Worm (Caenorhabditis elegans): Measurements from ENCODE around the gene gmps-1.
A peak's percentile ranks its signal among the peaks of the same experiment; 100 is the strongest.

gmps-1 gene

ce11 chrII:10888979-10889378, 20.5 kb upstream of the gmps-1 start, which contains the start of gene ptr-8:
TSS of gene ptr-8 (plus strand) at chrII:10889279.
- TF ChIP-seq ztf-29 (GFP tag; IDR thresholded peaks at IDR 0.05) (no peak), ztf-23 (GFP tag; IDR thresholded peaks at IDR 0.05) (no peak), ref-1 (GFP tag; conservative IDR thresholded peaks at IDR 0.05) (no peak), cog-1 (tag; optimal IDR thresholded peaks at IDR 0.05) (no peak), med-1 (GFP tag; optimal IDR thresholded peaks at IDR 0.05; ENCODE audit: insufficient read depth) (no peak), klf-2 (GFP tag; conservative IDR thresholded peaks at IDR 0.05) (no peak), flt-1 (GFP tag; IDR thresholded peaks at IDR 0.05) (no peak), tab-1 (GFP tag; IDR thresholded peaks at IDR 0.05) (no peak)

- TF ChIP-seq ref-1 (GFP tag; conservative IDR thresholded peaks at IDR 0.05) = no peak
- TF ChIP-seq tab-1 (GFP tag; IDR thresholded peaks at IDR 0.05) = no peak
- TF ChIP-seq med-1 (GFP tag; optimal IDR thresholded peaks at IDR 0.05; ENCODE audit: insufficient read depth) = no peak
- TF ChIP-seq T22C8.4 (GFP tag; IDR thresholded peaks at IDR 0.05) = no peak
- no peak for TF ChIP-seq klf-2 (GFP tag; conservative IDR thresholded peaks at IDR 0.05)
- no peak for TF ChIP-seq cog-1 (tag; optimal IDR thresholded peaks at IDR 0.05)
- no peak for TF ChIP-seq ztf-23 (GFP tag; IDR thresholded peaks at IDR 0.05)
- TF ChIP-seq flt-1 (GFP tag; IDR thresholded peaks at IDR 0.05) = no peak
- TF ChIP-seq ztf-29 (GFP tag; IDR thresholded peaks at IDR 0.05) = no peak
Observed at ce11 chrII:10887097-10887496, 18.6 kb upstream of the gmps-1 start.

- no peak for TF ChIP-seq ztf-23 (GFP tag; IDR thresholded peaks at IDR 0.05)
- TF ChIP-seq tab-1 (GFP tag; IDR thresholded peaks at IDR 0.05) = no peak
- TF ChIP-seq T22C8.4 (GFP tag; IDR thresholded peaks at IDR 0.05) = no peak
Observed at ce11 chrII:10885868-10886514, 17.5 kb upstream of the gmps-1 start, which contains the start of gene F44F4.3. TSS of gene F44F4.3 (minus strand) at chrII:10885918.

DNA sequence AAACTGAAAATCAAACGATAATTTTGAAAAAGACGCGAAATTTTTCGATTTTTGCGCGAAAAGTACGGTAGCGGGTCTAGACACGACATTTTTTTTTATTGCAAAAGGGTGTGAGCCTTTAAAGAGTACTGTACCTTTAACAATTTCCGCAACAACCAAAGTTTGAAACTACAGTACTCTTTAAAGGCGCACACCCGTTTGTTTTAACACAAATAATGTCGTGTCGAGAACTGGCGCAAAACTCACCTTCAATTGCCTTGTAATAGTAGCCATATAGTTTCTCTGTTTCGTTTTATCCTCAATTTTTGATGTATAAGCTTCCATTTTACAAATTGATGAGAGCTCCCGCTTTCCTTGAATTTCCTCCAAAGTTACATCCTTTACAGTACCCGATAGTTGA, 16.7 kb upstream of the gmps-1 start:
- no peak for TF ChIP-seq ztf-29 (GFP tag; IDR thresholded peaks at IDR 0.05)
- TF ChIP-seq tab-1 (GFP tag; IDR thresholded peaks at IDR 0.05) = no peak
- no peak for TF ChIP-seq cog-1 (tag; optimal IDR thresholded peaks at IDR 0.05)
- no peak for TF ChIP-seq med-1 (GFP tag; optimal IDR thresholded peaks at IDR 0.05; ENCODE audit: insufficient read depth)
- no peak for TF ChIP-seq flt-1 (GFP tag; IDR thresholded peaks at IDR 0.05)
- no peak for TF ChIP-seq klf-2 (GFP tag; conservative IDR thresholded peaks at IDR 0.05)
- no peak for TF ChIP-seq ztf-23 (GFP tag; IDR thresholded peaks at IDR 0.05)
- no peak for TF ChIP-seq ref-1 (GFP tag; conservative IDR thresholded peaks at IDR 0.05)
- no peak for TF ChIP-seq T22C8.4 (GFP tag; IDR thresholded peaks at IDR 0.05)

ce11 chrII:10884396-10884795, 15.9 kb upstream of the gmps-1 start, which contains the start of gene egg-3:
TSS of gene egg-3 (minus strand) at chrII:10884441.
- no peak for TF ChIP-seq med-1 (GFP tag; optimal IDR thresholded peaks at IDR 0.05; ENCODE audit: insufficient read depth)
- no peak for TF ChIP-seq T22C8.4 (GFP tag; IDR thresholded peaks at IDR 0.05)
- no peak for TF ChIP-seq klf-2 (GFP tag; conservative IDR thresholded peaks at IDR 0.05)
- no peak for TF ChIP-seq cog-1 (tag; optimal IDR thresholded peaks at IDR 0.05)
- no peak for TF ChIP-seq flt-1 (GFP tag; IDR thresholded peaks at IDR 0.05)
- no peak for TF ChIP-seq ztf-23 (GFP tag; IDR thresholded peaks at IDR 0.05)
- TF ChIP-seq ztf-29 (GFP tag; IDR thresholded peaks at IDR 0.05) = no peak
- TF ChIP-seq ref-1 (GFP tag; conservative IDR thresholded peaks at IDR 0.05) = no peak
- TF ChIP-seq tab-1 (GFP tag; IDR thresholded peaks at IDR 0.05) = no peak

DNA sequence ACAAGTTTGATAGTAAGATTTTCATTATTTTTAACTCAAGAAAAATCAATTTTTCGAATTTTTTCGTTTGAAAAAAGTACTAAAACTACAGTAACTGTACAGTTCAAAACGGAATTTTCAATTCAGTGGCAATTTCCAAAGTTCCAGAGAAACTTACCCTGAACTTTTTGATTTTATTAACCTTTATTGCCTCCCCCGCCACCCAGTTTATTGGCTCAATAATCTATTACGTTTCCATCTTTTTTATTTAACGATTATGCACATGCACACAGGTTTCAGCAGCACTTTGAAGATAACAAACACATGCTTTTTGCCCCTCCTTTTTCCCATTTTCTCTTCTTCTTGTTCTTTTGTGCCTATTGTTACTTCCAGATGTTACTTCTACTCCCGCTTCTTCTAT, 12.1 kb upstream of the gmps-1 start, which contains the start of gene lurp-1:
TSS of gene lurp-1 (plus strand) at position 301 of the 400 bp plus-strand sequence.
- TF ChIP-seq med-1 (GFP tag; optimal IDR thresholded peaks at IDR 0.05; ENCODE audit: insufficient read depth) (no peak), flt-1 (GFP tag; IDR thresholded peaks at IDR 0.05) (no peak), tab-1 (GFP tag; IDR thresholded peaks at IDR 0.05) (no peak), klf-2 (GFP tag; conservative IDR thresholded peaks at IDR 0.05) (no peak), cog-1 (tag; optimal IDR thresholded peaks at IDR 0.05) (no peak), ztf-29 (GFP tag; IDR thresholded peaks at IDR 0.05) (no peak)

DNA sequence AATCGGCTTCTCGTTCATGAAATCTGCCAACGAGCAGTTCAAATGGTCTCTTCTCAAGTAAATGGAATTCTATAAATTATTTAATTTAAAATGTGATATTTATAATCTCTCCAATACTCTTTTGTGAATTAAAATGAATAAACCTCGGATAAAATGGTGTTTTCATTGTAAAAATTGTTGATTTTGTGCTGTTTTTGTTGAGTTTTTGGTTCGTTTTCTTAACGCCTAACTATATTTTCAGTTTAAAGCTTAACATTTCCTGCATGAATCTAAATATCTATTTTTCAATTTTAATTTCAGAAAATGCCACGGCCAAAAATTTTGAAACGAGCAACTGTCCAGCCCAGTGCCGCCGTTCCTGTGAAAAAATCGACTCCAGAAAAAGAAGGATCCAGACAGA, 5.1 kb upstream of the gmps-1 start, which contains the start of gene orc-2:
TSS of gene orc-2 (plus strand) at position 301 of the 400 bp plus-strand sequence.
- no peak for TF ChIP-seq tab-1 (GFP tag; IDR thresholded peaks at IDR 0.05)
- TF ChIP-seq cog-1 (tag; optimal IDR thresholded peaks at IDR 0.05) = no peak
- TF ChIP-seq flt-1 (GFP tag; IDR thresholded peaks at IDR 0.05) = no peak
- no peak for TF ChIP-seq ztf-29 (GFP tag; IDR thresholded peaks at IDR 0.05)
- TF ChIP-seq med-1 (GFP tag; optimal IDR thresholded peaks at IDR 0.05; ENCODE audit: insufficient read depth) = no peak
- no peak for TF ChIP-seq klf-2 (GFP tag; conservative IDR thresholded peaks at IDR 0.05)
- TF ChIP-seq ztf-23 (GFP tag; IDR thresholded peaks at IDR 0.05) = no peak
- no peak for TF ChIP-seq T22C8.4 (GFP tag; IDR thresholded peaks at IDR 0.05)
- TF ChIP-seq ref-1 (GFP tag; conservative IDR thresholded peaks at IDR 0.05) = no peak

DNA sequence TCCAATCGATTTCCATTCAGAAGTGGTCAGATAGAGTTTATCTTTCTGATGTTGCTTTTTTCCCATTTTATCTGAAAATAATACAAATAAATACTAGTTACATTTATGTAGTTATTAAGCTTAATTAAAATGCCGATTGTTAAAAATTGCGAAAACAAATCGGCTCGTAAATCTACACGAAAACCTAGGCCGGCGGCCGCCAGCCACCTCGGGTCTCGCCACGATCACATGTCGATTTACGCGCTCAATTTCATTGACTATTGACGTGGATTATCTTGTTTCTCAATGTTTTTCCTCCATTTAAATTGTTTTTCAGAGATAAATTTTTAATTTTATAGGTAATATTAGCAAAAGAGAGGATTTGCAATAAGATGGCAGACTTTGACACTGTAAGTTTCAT, 4.0 kb upstream of the gmps-1 start, which contains the start of the genes cyn-4 and copz-1:
TSS of gene cyn-4 (minus strand) at position 71 of the 400 bp plus-strand sequence.
TSS of gene copz-1 (plus strand) at position 339 of the 400 bp plus-strand sequence.
- TF ChIP-seq klf-2 (GFP tag; conservative IDR thresholded peaks at IDR 0.05) (0 out of 2 replicates have a peak, but pooled peaks have one; percentile 42), tab-1 (GFP tag; IDR thresholded peaks at IDR 0.05) (0 out of 2 replicates have a peak, but pooled peaks have one; percentile 29), ztf-23 (GFP tag; IDR thresholded peaks at IDR 0.05) (peak; percentile 67), med-1 (GFP tag; optimal IDR thresholded peaks at IDR 0.05; ENCODE audit: insufficient read depth) (no peak), cog-1 (tag; optimal IDR thresholded peaks at IDR 0.05) (peak; percentile 80), T22C8.4 (GFP tag; IDR thresholded peaks at IDR 0.05) (no peak), ref-1 (GFP tag; conservative IDR thresholded peaks at IDR 0.05) (no peak), flt-1 (GFP tag; IDR thresholded peaks at IDR 0.05) (0 out of 2 replicates have a peak, but pooled peaks have one; percentile 46), ztf-29 (GFP tag; IDR thresholded peaks at IDR 0.05) (no peak)

ce11 chrII:10870698-10871097, 2.2 kb upstream of the gmps-1 start:
- TF ChIP-seq tab-1 (GFP tag; IDR thresholded peaks at IDR 0.05) (no peak), ztf-29 (GFP tag; IDR thresholded peaks at IDR 0.05) (no peak), flt-1 (GFP tag; IDR thresholded peaks at IDR 0.05) (no peak), ztf-23 (GFP tag; IDR thresholded peaks at IDR 0.05) (no peak), cog-1 (tag; optimal IDR thresholded peaks at IDR 0.05) (no peak), ref-1 (GFP tag; conservative IDR thresholded peaks at IDR 0.05) (no peak), klf-2 (GFP tag; conservative IDR thresholded peaks at IDR 0.05) (no peak), T22C8.4 (GFP tag; IDR thresholded peaks at IDR 0.05) (no peak), med-1 (GFP tag; optimal IDR thresholded peaks at IDR 0.05; ENCODE audit: insufficient read depth) (no peak)

All from whole organism, midembryonic.